Worm (Caenorhabditis elegans) whole organism, L1 larva: ENCODE results near the gene Y67H2A.2.

Experiments used
- C04F5.9 ChIP-seq: sonication (generic microtip); optimal IDR thresholded peaks from 2 replicates; lab custom pipeline; 2016; ENCODE audit warnings: missing genetic modification characterization, missing compliant biosample characterization
- F16B12.6 ChIP-seq: fragments of 150-350 bp; optimal IDR thresholded peaks from 2 replicates; lab custom pipeline; 2014; ENCODE audit warnings: missing biosample characterization, missing genetic modification characterization
- Y116A8C.19 ChIP-seq: sonication (generic microtip); optimal IDR thresholded peaks from 2 replicates; lab custom pipeline; 2016; ENCODE audit warnings: missing compliant biosample characterization, missing genetic modification characterization, borderline replicate concordance
- alr-1 ChIP-seq: fragments of 200-800 bp; sonication (Bioruptor generic); optimal IDR thresholded peaks from 2 replicates; lab custom pipeline; 2018; ENCODE audit warnings: borderline replicate concordance, mild to moderate bottlenecking, missing genetic modification characterization, missing compliant biosample characterization
- aly-2 ChIP-seq: fragments of 150-350 bp; optimal IDR thresholded peaks from 2 replicates; lab custom pipeline; 2014; ENCODE audit warnings: missing biosample characterization, missing genetic modification characterization
- ama-1 ChIP-seq: fragments of 150-350 bp; optimal IDR thresholded peaks from 2 replicates; lab custom pipeline; 2014
- ceh-8 ChIP-seq: fragments of 200-800 bp; sonication (Bioruptor generic); optimal IDR thresholded peaks from 2 replicates; lab custom pipeline; 2018; ENCODE audit warnings: mild to moderate bottlenecking, missing genetic modification characterization, moderate library complexity, missing compliant biosample characterization
- ceh-82 ChIP-seq, 3 experiments: fragments of 150-350 bp in 1 of 3; sonication (generic microtip) in 2 of 3; optimal IDR thresholded peaks; 2 replicates each; lab custom pipeline; 2014 to 2017; ENCODE audit warnings: missing biosample characterization in 3 of 3, missing genetic modification characterization in 3 of 3
- ceh-88 ChIP-seq: fragments of 200-800 bp; sonication (Bioruptor generic); IDR thresholded peaks from 2 replicates; pipeline ENCODE4 v1.3.6; 2022; ENCODE audit warnings: missing genetic modification characterization, missing compliant biosample characterization
- ceh-90 ChIP-seq: sonication (generic microtip); optimal IDR thresholded peaks from 2 replicates; lab custom pipeline; 2016; ENCODE audit warnings: missing genetic modification characterization, missing compliant biosample characterization
- ces-1 ChIP-seq: fragments of 150-350 bp; optimal IDR thresholded peaks from 2 replicates; lab custom pipeline; 2014; ENCODE audit warnings: missing biosample characterization, missing genetic modification reagents, missing genetic modification characterization
- efl-3 ChIP-seq: fragments of 200-800 bp; sonication (Bioruptor generic); optimal IDR thresholded peaks from 2 replicates; lab custom pipeline; 2018; ENCODE audit warnings: mild to moderate bottlenecking, missing genetic modification characterization, missing compliant biosample characterization
- egl-13 ChIP-seq: sonication (generic microtip); optimal IDR thresholded peaks from 2 replicates; lab custom pipeline; 2016; ENCODE audit warnings: missing genotype, missing genetic modification reagents, missing genetic modification characterization, missing compliant biosample characterization
- elt-3 ChIP-seq, 6 experiments: fragments of 150-350 bp in 1 of 6; sonication (generic microtip); optimal IDR thresholded peaks; 2 replicates each; lab custom pipeline; 2017 to 2018; ENCODE audit warnings: missing biosample characterization in 6 of 6, missing genetic modification characterization in 6 of 6, inconsistent platforms in 1 of 6
- fkh-8 ChIP-seq: sonication (generic microtip); optimal IDR thresholded peaks from 2 replicates; lab custom pipeline; 2016; ENCODE audit warnings: mild to moderate bottlenecking, missing genetic modification characterization, missing compliant biosample characterization
- fos-1 ChIP-seq: fragments of 150-350 bp; optimal IDR thresholded peaks from 2 replicates; lab custom pipeline; 2014; ENCODE audit warnings: missing biosample characterization, missing genetic modification characterization
- grh-1 ChIP-seq: fragments of 200-800 bp; sonication (Bioruptor generic); IDR thresholded peaks from 2 replicates; pipeline ENCODE4 v1.3.6; 2022; ENCODE audit warnings: missing genetic modification reagents, missing genetic modification characterization, missing compliant biosample characterization
- hlh-17 ChIP-seq: fragments of 200-800 bp; sonication (Bioruptor generic); optimal IDR thresholded peaks from 2 replicates; lab custom pipeline; 2018; ENCODE audit warnings: missing genetic modification characterization, mild to moderate bottlenecking, missing compliant biosample characterization, moderate library complexity, borderline replicate concordance
- hlh-4 ChIP-seq: sonication (generic microtip); optimal IDR thresholded peaks from 2 replicates; lab custom pipeline; 2016; ENCODE audit warnings: mild to moderate bottlenecking, missing genetic modification characterization, missing compliant biosample characterization
- irx-1 ChIP-seq: sonication (generic microtip); optimal IDR thresholded peaks from 2 replicates; lab custom pipeline; 2016; ENCODE audit warnings: missing genetic modification characterization, missing compliant biosample characterization
- isw-1 ChIP-seq: fragments of 200-800 bp; sonication (Bioruptor generic); IDR thresholded peaks from 2 replicates; pipeline ENCODE4 v1.3.6; 2022; ENCODE audit warnings: missing genetic modification characterization, missing compliant biosample characterization
- jun-1 ChIP-seq: fragments of 150-350 bp; optimal IDR thresholded peaks from 2 replicates; lab custom pipeline; 2014; ENCODE audit warnings: missing biosample characterization, missing genetic modification reagents, missing genetic modification characterization
- lin-13 ChIP-seq: fragments of 150-350 bp; optimal IDR thresholded peaks from 2 replicates; lab custom pipeline; 2014; ENCODE audit warnings: missing biosample characterization, missing genetic modification reagents, missing genetic modification characterization
- lsy-2 ChIP-seq, 2 experiments: fragments of 150-350 bp; optimal IDR thresholded peaks; 2 replicates each; lab custom pipeline; 2014; ENCODE audit warnings: missing biosample characterization in 2 of 2, missing genetic modification characterization in 2 of 2
- mab-9 ChIP-seq: fragments of 200-800 bp; sonication (Bioruptor generic); IDR thresholded peaks from 2 replicates; pipeline ENCODE4 v1.3.6; 2022; ENCODE audit warnings: missing genetic modification reagents, missing genetic modification characterization, missing compliant biosample characterization
- mdl-1 ChIP-seq, 2 experiments: fragments of 150-350 bp; optimal IDR thresholded peaks; 2 replicates each; lab custom pipeline; 2014 to 2017; ENCODE audit warnings: missing biosample characterization in 2 of 2, missing genetic modification characterization in 2 of 2, inconsistent platforms in 1 of 2
- mef-2 ChIP-seq: fragments of 150-350 bp; optimal IDR thresholded peaks from 2 replicates; lab custom pipeline; 2014; ENCODE audit warnings: missing biosample characterization, missing genetic modification characterization
- mep-1 ChIP-seq: fragments of 150-350 bp; optimal IDR thresholded peaks from 2 replicates; lab custom pipeline; 2014; ENCODE audit warnings: missing biosample characterization, missing genetic modification characterization
- nhr-11 ChIP-seq: fragments of 150-350 bp; optimal IDR thresholded peaks from 2 replicates; lab custom pipeline; 2014; ENCODE audit warnings: missing biosample characterization, missing genetic modification characterization
- nhr-19 ChIP-seq: fragments of 200-800 bp; sonication (Bioruptor generic); conservative IDR thresholded peaks from 2 replicates; pipeline ENCODE4 v1.3.6; 2022; ENCODE audit warnings: missing genetic modification characterization, missing compliant biosample characterization
- nhr-237 ChIP-seq: fragments of 150-350 bp; optimal IDR thresholded peaks from 2 replicates; lab custom pipeline; 2014; ENCODE audit warnings: missing biosample characterization, missing genetic modification characterization
- nhr-28 ChIP-seq: fragments of 150-350 bp; optimal IDR thresholded peaks from 2 replicates; lab custom pipeline; 2014; ENCODE audit warnings: missing biosample characterization, missing genetic modification characterization
- nhr-47 ChIP-seq: sonication (generic microtip); optimal IDR thresholded peaks from 2 replicates; lab custom pipeline; 2016; ENCODE audit warnings: mild to moderate bottlenecking, missing genetic modification characterization, moderate library complexity, missing compliant biosample characterization
- nhr-71 ChIP-seq: sonication (generic microtip); optimal IDR thresholded peaks from 2 replicates; lab custom pipeline; 2016; ENCODE audit warnings: mild to moderate bottlenecking, missing genetic modification characterization, moderate library complexity, missing compliant biosample characterization
- nhr-76 ChIP-seq: sonication (generic microtip); optimal IDR thresholded peaks from 2 replicates; lab custom pipeline; 2017; ENCODE audit warnings: missing biosample characterization, missing genetic modification characterization
- nhr-77 ChIP-seq: fragments of 150-350 bp; optimal IDR thresholded peaks from 2 replicates; lab custom pipeline; 2014; ENCODE audit warnings: missing biosample characterization, missing genetic modification characterization
- nhr-84 ChIP-seq: sonication (generic microtip); optimal IDR thresholded peaks from 2 replicates; lab custom pipeline; 2017; ENCODE audit warnings: missing biosample characterization, missing genetic modification characterization
- nhr-90 ChIP-seq: sonication (generic microtip); optimal IDR thresholded peaks from 2 replicates; lab custom pipeline; 2016; ENCODE audit warnings: mild to moderate bottlenecking, missing genetic modification characterization, missing compliant biosample characterization; ENCODE audit not compliant: poor library complexity
- pag-3 ChIP-seq: sonication (generic microtip); optimal IDR thresholded peaks from 2 replicates; lab custom pipeline; 2017; ENCODE audit warnings: missing genetic modification characterization, mild to moderate bottlenecking, missing compliant biosample characterization, antibody characterized with exemption, borderline replicate concordance; ENCODE audit not compliant: insufficient read depth
- rnt-1 ChIP-seq: sonication (generic microtip); optimal IDR thresholded peaks from 2 replicates; lab custom pipeline; 2016; ENCODE audit warnings: mild to moderate bottlenecking, missing genetic modification characterization, moderate library complexity, missing compliant biosample characterization
- skn-1 ChIP-seq: fragments of 150-350 bp; optimal IDR thresholded peaks from 2 replicates; lab custom pipeline; 2014; ENCODE audit warnings: missing biosample characterization, missing genetic modification characterization
- snpc-4 ChIP-seq: fragments of 150-350 bp; optimal IDR thresholded peaks from 2 replicates; lab custom pipeline; 2014; ENCODE audit warnings: missing biosample characterization, missing genetic modification characterization
- snu-23 ChIP-seq: sonication (generic microtip); optimal IDR thresholded peaks from 2 replicates; lab custom pipeline; 2016; ENCODE audit warnings: missing genetic modification characterization, missing compliant biosample characterization
- sup-37 ChIP-seq: fragments of 200-800 bp; sonication (Bioruptor generic); optimal IDR thresholded peaks from 2 replicates; lab custom pipeline; 2018; ENCODE audit warnings: mild to moderate bottlenecking, missing genetic modification characterization, missing compliant biosample characterization
- swsn-7 ChIP-seq: sonication (generic microtip); optimal IDR thresholded peaks from 2 replicates; lab custom pipeline; 2016; ENCODE audit warnings: missing genetic modification characterization, missing compliant biosample characterization
- tbx-2 ChIP-seq: sonication (generic microtip); optimal IDR thresholded peaks from 2 replicates; lab custom pipeline; 2016; ENCODE audit warnings: missing genetic modification characterization, missing compliant biosample characterization
- tlp-1 ChIP-seq: fragments of 150-350 bp; optimal IDR thresholded peaks from 2 replicates; lab custom pipeline; 2014; ENCODE audit warnings: missing biosample characterization, missing genetic modification characterization
- unc-30 ChIP-seq: sonication (generic microtip); optimal IDR thresholded peaks from 2 replicates; lab custom pipeline; 2017; ENCODE audit warnings: missing biosample characterization, missing genetic modification characterization
- unc-86 ChIP-seq: sonication (generic microtip); optimal IDR thresholded peaks from 2 replicates; lab custom pipeline; 2016; ENCODE audit warnings: missing genetic modification characterization, missing compliant biosample characterization
- vab-15 ChIP-seq: sonication (generic microtip); optimal IDR thresholded peaks from 2 replicates; lab custom pipeline; 2017; ENCODE audit warnings: missing genotype, mild to moderate bottlenecking, missing genetic modification characterization, missing compliant biosample characterization
- xbp-1 ChIP-seq: sonication (generic microtip); optimal IDR thresholded peaks from 2 replicates; lab custom pipeline; 2016; ENCODE audit warnings: missing genetic modification characterization, missing compliant biosample characterization
- zag-1 ChIP-seq: fragments of 150-350 bp; optimal IDR thresholded peaks from 2 replicates; lab custom pipeline; 2014; ENCODE audit warnings: missing biosample characterization, missing genetic modification characterization
- zip-4 ChIP-seq: fragments of 200-800 bp; sonication (Bioruptor generic); optimal IDR thresholded peaks from 2 replicates; lab custom pipeline; 2018; ENCODE audit warnings: mild to moderate bottlenecking, missing genetic modification characterization, moderate library complexity, missing compliant biosample characterization
- ztf-4 ChIP-seq: fragments of 150-350 bp; optimal IDR thresholded peaks from 2 replicates; lab custom pipeline; 2014; ENCODE audit warnings: missing biosample characterization, missing genetic modification characterization

The Y67H2A.2 gene

ce11 chrIV:13297746-13298145, at the start of gene Y67H2A.2, which contains the start of gene micu-1:
TSS of gene Y67H2A.2 (minus strand) at chrIV:13297819.
TSS of gene micu-1 (plus strand) at chrIV:13297926.
- TF ChIP-seq alr-1 (no peak), nhr-19 (GFP tag; lab: Robert Waterston, UW) (peak; percentile 80), snpc-4 (peak; percentile 69), ztf-4 (tag; lab: Kevin White, UChicago) (no peak), tlp-1 (tag; lab: Kevin White, UChicago) (no peak), lsy-2 (tag; optimal IDR thresholded peaks at IDR 0.05; lab: Kevin White, UChicago) (peak; percentile 85), swsn-7 (tag; lab: Kevin White, UChicago) (peak; percentile 87), fkh-8 (peak; percentile 83), zag-1 (tag; lab: Kevin White, UChicago) (peak; percentile 1), egl-13 (tag; lab: Kevin White, UChicago) (peak; percentile 60), ceh-8 (GFP tag; lab: Kevin White, UChicago) (peak; percentile 74), nhr-71 (tag; lab: Kevin White, UChicago) (peak; percentile 90), aly-2 (peak; percentile 41), sup-37 (GFP tag; lab: Kevin White, UChicago) (no peak), ama-1 (lab: Kevin White, UChicago) (peak; percentile 18), hlh-17 (GFP tag; lab: Kevin White, UChicago) (no peak), hlh-4 (tag; lab: Kevin White, UChicago) (no peak), nhr-47 (tag; lab: Kevin White, UChicago) (peak; percentile 92), nhr-76 (no peak), snu-23 (peak; percentile 87), mep-1 (tag; lab: Kevin White, UChicago) (no peak), rnt-1 (peak; percentile 89), irx-1 (tag; lab: Kevin White, UChicago) (peak; percentile 73), ces-1 (no peak), lin-13 (peak; percentile 74), xbp-1 (tag; lab: Kevin White, UChicago) (peak; percentile 84), mef-2 (tag; lab: Kevin White, UChicago) (peak; percentile 8), tbx-2 (tag; lab: Kevin White, UChicago) (peak; percentile 82), mdl-1 (tag; optimal IDR thresholded peaks at IDR 0.05; lab: Kevin White, UChicago) (peak in 1 of 2 experiments; percentile 68), unc-86 (tag; lab: Kevin White, UChicago) (peak; percentile 80), zip-4 (GFP tag; lab: Kevin White, UChicago) (peak; percentile 54), jun-1 (tag; lab: Kevin White, UChicago) (peak; percentile 64), isw-1 (GFP tag; lab: Robert Waterston, UW) (peak; percentile 70), fos-1 (tag; lab: Kevin White, UChicago) (peak; percentile 51), vab-15 (tag; lab: Kevin White, UChicago) (peak; percentile 61), ceh-82 (tag; optimal IDR thresholded peaks at IDR 0.05; lab: Kevin White, UChicago) (peak; percentile 63 to 79 (median 74)), efl-3 (GFP tag; lab: Kevin White, UChicago) (no peak), nhr-28 (tag; lab: Kevin White, UChicago) (no peak), nhr-237 (tag; lab: Kevin White, UChicago) (peak; percentile 28), elt-3 (tag; optimal IDR thresholded peaks at IDR 0.05; lab: Kevin White, UChicago) (peak in 1 of 6 experiments; percentile 50), nhr-11 (tag; lab: Kevin White, UChicago) (no peak), skn-1 (tag; lab: Kevin White, UChicago) (peak; percentile 62), F16B12.6 (peak; percentile 51), nhr-90 (tag; lab: Kevin White, UChicago) (peak; percentile 72), ceh-90 (no peak), unc-30 (tag; lab: Kevin White, UChicago) (no peak), nhr-84 (tag; lab: Kevin White, UChicago) (no peak), ceh-88 (0 out of 2 replicates have a peak, but pooled peaks have one; percentile 24), mab-9 (peak; percentile 84), pag-3 (tag; lab: Kevin White, UChicago) (no peak), nhr-77 (tag; lab: Kevin White, UChicago) (peak; percentile 63), C04F5.9 (peak; percentile 46), grh-1 (GFP tag; lab: Robert Waterston, UW) (no peak), Y116A8C.19 (tag; lab: Kevin White, UChicago) (no peak)
